Worm (Caenorhabditis elegans): ENCODE results near the gene best-15.

The best-15 gene

DNA sequence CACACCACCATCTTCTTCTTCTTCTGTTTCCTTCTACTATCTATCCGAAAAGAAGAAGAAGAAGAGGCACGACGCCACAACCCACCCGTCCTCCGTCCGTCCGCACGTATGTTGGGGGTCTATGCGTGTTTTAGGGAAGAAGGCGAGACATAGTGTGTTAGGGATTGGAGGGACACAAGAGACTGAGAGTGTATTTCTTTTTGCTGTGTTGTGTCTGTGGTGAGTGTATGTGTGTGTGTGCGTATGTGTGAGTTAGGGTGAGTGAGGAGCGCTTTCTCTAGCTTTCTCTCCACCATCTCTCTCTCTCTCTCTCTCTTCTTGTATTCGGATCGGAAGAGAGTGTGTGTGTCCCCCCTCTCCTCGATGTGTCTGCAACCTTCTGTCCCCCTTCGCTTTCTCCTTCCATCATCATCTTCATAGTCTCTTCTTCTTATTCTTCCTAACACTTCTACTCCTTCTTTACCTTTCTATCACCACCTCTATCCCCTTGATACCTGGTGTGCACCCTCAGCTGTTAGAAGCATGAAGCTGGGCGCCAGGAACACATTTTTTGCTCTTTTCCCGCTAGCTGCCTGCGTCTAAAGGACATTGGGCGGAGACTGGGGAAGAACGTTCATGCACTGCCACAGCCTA lies 10.3 kb downstream of the best-15 start (continued):
- TF ChIP-seq F37B4.10 (GFP tag; IDR thresholded peaks at IDR 0.05): no peak
- TF ChIP-seq lag-1 (GFP tag; IDR thresholded peaks at IDR 0.05): no peak
- no peak for TF ChIP-seq attf-6 (GFP tag; IDR thresholded peaks at IDR 0.05)
- TF ChIP-seq rcor-1 (GFP tag; IDR thresholded peaks at IDR 0.05): peak; percentile 47; the same call in 1 of the 2 replicates
- TF ChIP-seq T07F8.4 (tag; optimal IDR thresholded peaks at IDR 0.05): no peak
- no peak for TF ChIP-seq athp-1 (tag; optimal IDR thresholded peaks at IDR 0.05)
- TF ChIP-seq B0019.2 (GFP tag; conservative IDR thresholded peaks at IDR 0.05): 0 out of 2 replicates have a peak, but pooled peaks have one; percentile 34
- TF ChIP-seq lsy-27 (tag; optimal IDR thresholded peaks at IDR 0.05; ENCODE audit: borderline replicate concordance, insufficient read depth): no peak
- no peak for TF ChIP-seq fkh-3 (tag; optimal IDR thresholded peaks at IDR 0.05)
- TF ChIP-seq unc-130 (GFP tag; optimal IDR thresholded peaks at IDR 0.05): no peak
- TF ChIP-seq bed-2 (GFP tag; IDR thresholded peaks at IDR 0.05): no peak
- TF ChIP-seq lir-1 (GFP tag; conservative IDR thresholded peaks at IDR 0.05): peak; percentile 56; the same call in 1 of the 2 replicates
- no peak for TF ChIP-seq mxl-1 (tag; optimal IDR thresholded peaks at IDR 0.05)
- TF ChIP-seq egl-18 (GFP tag; IDR thresholded peaks at IDR 0.05): no peak
- no peak for TF ChIP-seq efl-1 (GFP tag; optimal IDR thresholded peaks at IDR 0.05)
- peak; percentile 82 for TF ChIP-seq B0336.3 (GFP tag; IDR thresholded peaks at IDR 0.05)

DNA sequence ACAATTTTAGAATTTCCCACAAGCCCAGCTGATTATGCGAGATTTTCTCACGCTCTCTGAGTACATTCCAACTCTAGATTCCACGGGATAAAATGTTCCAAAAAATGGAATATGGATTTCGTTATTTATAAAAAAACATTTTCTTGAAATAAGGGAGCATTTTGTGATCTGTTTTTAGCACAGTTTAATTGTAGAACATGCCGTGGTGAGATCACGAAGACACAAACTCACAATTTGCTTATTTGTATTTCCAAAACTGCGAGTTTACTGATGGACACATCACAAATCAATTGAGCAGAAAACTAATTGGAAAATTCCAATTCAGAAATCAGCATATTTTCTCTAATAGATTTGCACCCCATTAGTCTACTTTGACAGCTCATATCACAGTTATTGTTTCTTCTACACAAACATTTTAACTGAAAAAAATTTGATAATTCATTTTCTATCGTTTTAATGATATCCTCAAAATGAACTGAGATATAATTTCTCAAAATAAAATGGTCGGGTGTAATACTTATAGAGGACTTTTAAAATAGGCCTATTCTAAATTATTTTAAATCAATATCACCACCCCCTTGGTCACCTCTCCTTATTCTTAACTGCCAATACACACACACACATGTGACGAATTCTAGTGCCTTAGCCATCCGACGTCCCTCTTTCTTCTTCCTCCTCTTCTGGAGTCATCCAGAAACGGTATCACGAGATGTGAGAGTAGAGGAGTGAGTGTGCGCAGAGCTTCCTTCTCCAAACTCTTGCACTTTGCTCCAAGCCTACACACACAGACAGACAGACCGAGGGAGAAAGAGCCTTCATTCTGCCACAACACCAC lies 11.0 kb downstream of the best-15 start:
- no peak for TF ChIP-seq hmg-20 (GFP tag; IDR thresholded peaks at IDR 0.05)
- TF ChIP-seq ztf-22 (GFP tag; optimal IDR thresholded peaks at IDR 0.05): no peak
- TF ChIP-seq tlf-1 (GFP tag; optimal IDR thresholded peaks at IDR 0.05): no peak
- no peak for TF ChIP-seq nhr-80 (tag; optimal IDR thresholded peaks at IDR 0.05)
- TF ChIP-seq C17E4.6 (GFP tag; IDR thresholded peaks at IDR 0.05): no peak
- peak; percentile 68; the same call in 1 of the 2 replicates for TF ChIP-seq hsf-1 (GFP tag; IDR thresholded peaks at IDR 0.05)
- no peak for TF ChIP-seq ccch-3 (GFP tag; optimal IDR thresholded peaks at IDR 0.05)
- TF ChIP-seq tbp1 (GFP tag; optimal IDR thresholded peaks at IDR 0.05): no peak
- no peak for TF ChIP-seq ztf-18 (tag; optimal IDR thresholded peaks at IDR 0.05)
- 0 out of 2 replicates have a peak, but pooled peaks have one; percentile 4 for TF ChIP-seq ceh-40 (GFP tag; IDR thresholded peaks at IDR 0.05)
- TF ChIP-seq let-607 (tag; optimal IDR thresholded peaks at IDR 0.05): no peak
- TF ChIP-seq efl-1 (GFP tag; optimal IDR thresholded peaks at IDR 0.05): no peak
- no peak for TF ChIP-seq madf-3 (GFP tag; IDR thresholded peaks at IDR 0.05)
- no peak for TF ChIP-seq repo-1 (tag; optimal IDR thresholded peaks at IDR 0.05)
- no peak for TF ChIP-seq sptf-2 (GFP tag; optimal IDR thresholded peaks at IDR 0.05)
- TF ChIP-seq fkh-3 (tag; optimal IDR thresholded peaks at IDR 0.05): peak; percentile 32
- TF ChIP-seq ets-4 (GFP tag; optimal IDR thresholded peaks at IDR 0.05): no peak
- TF ChIP-seq ztf-25 (GFP tag; IDR thresholded peaks at IDR 0.05): no peak
- TF ChIP-seq F52B5.7 (tag; optimal IDR thresholded peaks at IDR 0.05): no peak
- TF ChIP-seq aptf-3 (GFP tag; IDR thresholded peaks at IDR 0.05): 0 out of 2 replicates have a peak, but pooled peaks have one; percentile 5
- no peak for TF ChIP-seq hmg-1.2 (GFP tag; IDR thresholded peaks at IDR 0.05)
- no peak for TF ChIP-seq atf-7 (tag; optimal IDR thresholded peaks at IDR 0.05)
- TF ChIP-seq lin-26 (GFP tag; IDR thresholded peaks at IDR 0.05): peak; percentile 21; the same call in 1 of the 2 replicates
- no peak for TF ChIP-seq T07F8.4 (tag; optimal IDR thresholded peaks at IDR 0.05)
- no peak for TF ChIP-seq xnd-1 (tag; optimal IDR thresholded peaks at IDR 0.05)
- no peak for TF ChIP-seq nhr-179 (tag; optimal IDR thresholded peaks at IDR 0.05)
